Fruit fly (Drosophila melanogaster) whole organism, pupa: ENCODE results near the gene CG32756.

Experiments used
- CG15710 ChIP-seq: fragments of 200-800 bp; sonication (Bioruptor generic); optimal IDR thresholded peaks from 2 replicates; lab custom pipeline; 2018; ENCODE audit warnings: missing biosample characterization, mild to moderate bottlenecking, missing genetic modification characterization, moderate library complexity
- CG34367 ChIP-seq: fragments of 200-800 bp; sonication (Bioruptor generic); optimal IDR thresholded peaks from 2 replicates; lab custom pipeline; 2018; ENCODE audit warnings: missing biosample characterization, mild to moderate bottlenecking, missing genetic modification characterization
- CG8159 ChIP-seq: fragments of 200-800 bp; sonication (Bioruptor generic); optimal IDR thresholded peaks from 3 replicates; lab custom pipeline; 2018; ENCODE audit warnings: missing biosample characterization, mild to moderate bottlenecking, missing genetic modification characterization, moderate library complexity
- CG8301 ChIP-seq: fragments of 200-800 bp; sonication (Bioruptor generic); optimal IDR thresholded peaks from 2 replicates; lab custom pipeline; 2018; ENCODE audit warnings: missing biosample characterization, mild to moderate bottlenecking, missing genetic modification characterization
- CG9948 ChIP-seq: fragments of 200-800 bp; sonication (Bioruptor generic); optimal IDR thresholded peaks from 2 replicates; lab custom pipeline; 2018; ENCODE audit warnings: missing biosample characterization, mild to moderate bottlenecking, missing genetic modification characterization, moderate library complexity
- D1 ChIP-seq: fragments of 200-800 bp; sonication (Bioruptor generic); optimal IDR thresholded peaks from 2 replicates; lab custom pipeline; 2018; ENCODE audit warnings: missing biosample characterization, mild to moderate bottlenecking, missing genetic modification characterization, moderate library complexity
- Pif1A ChIP-seq: fragments of 200-800 bp; sonication (Bioruptor generic); optimal IDR thresholded peaks from 3 replicates; lab custom pipeline; 2016; ENCODE audit warnings: missing biosample characterization, missing genetic modification characterization
- Pif1B ChIP-seq: fragments of 200-800 bp; sonication (Bioruptor generic); optimal IDR thresholded peaks from 3 replicates; lab custom pipeline; 2016; ENCODE audit warnings: missing biosample characterization, missing genetic modification characterization
- Snoo ChIP-seq: fragments of 200-800 bp; sonication (Bioruptor generic); optimal IDR thresholded peaks from 3 replicates; lab custom pipeline; 2017; ENCODE audit warnings: missing biosample characterization, mild to moderate bottlenecking, missing genetic modification characterization, inconsistent platforms
- rn ChIP-seq: fragments of 200-800 bp; sonication (Bioruptor generic); IDR thresholded peaks from 2 replicates; pipeline ENCODE4 v1.3.6; 2022; ENCODE audit warnings: missing biosample characterization, missing genetic modification characterization

DNA sequence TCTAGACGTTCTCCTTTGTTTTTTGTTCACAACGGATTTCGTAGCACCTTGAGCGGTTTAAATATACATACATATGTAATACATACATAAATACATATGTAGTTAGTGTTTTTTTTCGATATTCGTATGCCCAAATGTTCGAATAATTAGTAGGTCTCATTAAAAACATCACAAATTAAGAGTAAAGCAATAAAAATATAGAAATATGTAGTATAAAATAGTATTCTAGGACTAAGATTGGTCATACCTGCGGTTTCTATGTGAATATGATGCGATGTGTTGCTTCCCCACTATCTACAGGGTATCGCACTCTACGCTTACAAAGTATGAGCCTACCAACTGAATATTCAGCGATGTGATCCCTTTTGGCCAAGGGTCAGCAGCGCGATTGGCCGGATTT is 40.0 kb upstream of the CG32756 start, which contains the start of gene CG4020:
- TF ChIP-seq CG15710 (tag; lab: Kevin White, UChicago) (no peak), rn (GFP tag; lab: Robert Waterston, UW) (no peak), CG8159 (no peak), CG9948 (tag; lab: Kevin White, UChicago) (no peak), Pif1A (GFP tag; lab: Kevin White, UChicago) (no peak), CG8301 (tag; lab: Kevin White, UChicago) (no peak), CG34367 (tag; lab: Kevin White, UChicago) (no peak), Snoo (tag; lab: Kevin White, UChicago) (no peak), Pif1B (GFP tag; lab: Kevin White, UChicago) (no peak), D1 (no peak)
